Fruit fly (Drosophila melanogaster) S2 (cell line): ENCODE data around the gene CG4914.

ENCODE experiments used
- CG8478 ChIP-seq: fragments of >200 bp; optimal IDR thresholded peaks from 2 replicates; lab custom pipeline; 2018
- CTCF ChIP-seq, 2 experiments: fragments of >200 bp; optimal IDR thresholded peaks; 2 replicates each; lab custom pipeline; 2018

DNA sequence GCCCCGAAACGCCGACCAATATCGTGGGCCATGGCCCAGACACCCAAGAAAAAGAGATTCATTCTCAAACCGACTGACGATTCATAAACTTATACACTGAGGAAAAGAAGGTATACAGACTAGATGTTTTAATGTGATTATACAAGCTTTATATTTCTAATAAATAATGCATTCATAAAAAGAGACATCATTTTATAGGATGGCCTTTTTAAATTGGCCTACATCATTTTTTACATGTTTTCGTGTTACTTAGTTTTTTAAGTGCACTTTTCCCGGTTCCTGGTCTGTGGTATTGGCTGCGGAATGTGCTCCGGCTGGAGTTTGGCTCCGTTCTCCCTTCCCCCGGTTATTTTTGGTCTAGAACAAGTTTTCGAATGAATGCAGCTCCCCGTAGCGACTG lies 25.4 kb downstream of the CG4914 start:
- TF ChIP-seq CG8478 (no peak), CTCF (optimal IDR thresholded peaks at IDR 0.05; lab: Kevin White, UChicago) (no peak)
